Fruit fly (Drosophila melanogaster) whole organism, pupa: ENCODE measurements around the gene meng.
A peak's percentile ranks its signal among the peaks of the same experiment; 100 is the strongest.

ENCODE experiments used
- CG12605 ChIP-seq: fragments of 200-800 bp; sonication (Bioruptor generic); IDR thresholded peaks from 2 replicates; pipeline ENCODE4 v1.3.6; 2022; ENCODE audit warnings: missing biosample characterization, missing genetic modification characterization
- CG14655 ChIP-seq: fragments of 200-800 bp; sonication (Bioruptor generic); optimal IDR thresholded peaks from 3 replicates; lab custom pipeline; 2017; ENCODE audit warnings: mild to moderate bottlenecking, missing biosample characterization, missing genetic modification reagents, missing genetic modification characterization
- CG17806 ChIP-seq: fragments of 200-800 bp; sonication (Bioruptor generic); optimal IDR thresholded peaks from 2 replicates; lab custom pipeline; 2018; ENCODE audit warnings: missing biosample characterization, mild to moderate bottlenecking, missing genetic modification characterization, moderate library complexity
- CG34367 ChIP-seq: fragments of 200-800 bp; sonication (Bioruptor generic); optimal IDR thresholded peaks from 2 replicates; lab custom pipeline; 2018; ENCODE audit warnings: missing biosample characterization, mild to moderate bottlenecking, missing genetic modification characterization
- CG8159 ChIP-seq: fragments of 200-800 bp; sonication (Bioruptor generic); optimal IDR thresholded peaks from 3 replicates; lab custom pipeline; 2018; ENCODE audit warnings: missing biosample characterization, mild to moderate bottlenecking, missing genetic modification characterization, moderate library complexity
- CG9948 ChIP-seq: fragments of 200-800 bp; sonication (Bioruptor generic); optimal IDR thresholded peaks from 2 replicates; lab custom pipeline; 2018; ENCODE audit warnings: missing biosample characterization, mild to moderate bottlenecking, missing genetic modification characterization, moderate library complexity
- D1 ChIP-seq: fragments of 200-800 bp; sonication (Bioruptor generic); optimal IDR thresholded peaks from 2 replicates; lab custom pipeline; 2018; ENCODE audit warnings: missing biosample characterization, mild to moderate bottlenecking, missing genetic modification characterization, moderate library complexity
- EcR ChIP-seq: fragments of 200-800 bp; sonication (Bioruptor generic); optimal IDR thresholded peaks from 3 replicates; lab custom pipeline; 2019; ENCODE audit warnings: missing biosample characterization, missing genetic modification characterization, mild to moderate bottlenecking, moderate library complexity, missing genetic modification reagents
- Ets98B ChIP-seq: fragments of 200-800 bp; sonication (Bioruptor generic); IDR thresholded peaks from 2 replicates; pipeline ENCODE4 v1.3.6; 2022; ENCODE audit warnings: missing biosample characterization, missing genetic modification characterization
- Pif1A ChIP-seq: fragments of 200-800 bp; sonication (Bioruptor generic); optimal IDR thresholded peaks from 3 replicates; lab custom pipeline; 2016; ENCODE audit warnings: missing biosample characterization, missing genetic modification characterization
- Pif1B ChIP-seq: fragments of 200-800 bp; sonication (Bioruptor generic); optimal IDR thresholded peaks from 3 replicates; lab custom pipeline; 2016; ENCODE audit warnings: missing biosample characterization, missing genetic modification characterization
- Snoo ChIP-seq: fragments of 200-800 bp; sonication (Bioruptor generic); optimal IDR thresholded peaks from 3 replicates; lab custom pipeline; 2017; ENCODE audit warnings: missing biosample characterization, mild to moderate bottlenecking, missing genetic modification characterization, inconsistent platforms
- fd96Ca ChIP-seq: fragments of 200-800 bp; sonication (Bioruptor generic); IDR thresholded peaks from 3 replicates; pipeline ENCODE4 v1.3.6; 2022; ENCODE audit warnings: missing biosample characterization, missing genetic modification characterization
- rn ChIP-seq: fragments of 200-800 bp; sonication (Bioruptor generic); IDR thresholded peaks from 2 replicates; pipeline ENCODE4 v1.3.6; 2022; ENCODE audit warnings: missing biosample characterization, missing genetic modification characterization

DNA sequence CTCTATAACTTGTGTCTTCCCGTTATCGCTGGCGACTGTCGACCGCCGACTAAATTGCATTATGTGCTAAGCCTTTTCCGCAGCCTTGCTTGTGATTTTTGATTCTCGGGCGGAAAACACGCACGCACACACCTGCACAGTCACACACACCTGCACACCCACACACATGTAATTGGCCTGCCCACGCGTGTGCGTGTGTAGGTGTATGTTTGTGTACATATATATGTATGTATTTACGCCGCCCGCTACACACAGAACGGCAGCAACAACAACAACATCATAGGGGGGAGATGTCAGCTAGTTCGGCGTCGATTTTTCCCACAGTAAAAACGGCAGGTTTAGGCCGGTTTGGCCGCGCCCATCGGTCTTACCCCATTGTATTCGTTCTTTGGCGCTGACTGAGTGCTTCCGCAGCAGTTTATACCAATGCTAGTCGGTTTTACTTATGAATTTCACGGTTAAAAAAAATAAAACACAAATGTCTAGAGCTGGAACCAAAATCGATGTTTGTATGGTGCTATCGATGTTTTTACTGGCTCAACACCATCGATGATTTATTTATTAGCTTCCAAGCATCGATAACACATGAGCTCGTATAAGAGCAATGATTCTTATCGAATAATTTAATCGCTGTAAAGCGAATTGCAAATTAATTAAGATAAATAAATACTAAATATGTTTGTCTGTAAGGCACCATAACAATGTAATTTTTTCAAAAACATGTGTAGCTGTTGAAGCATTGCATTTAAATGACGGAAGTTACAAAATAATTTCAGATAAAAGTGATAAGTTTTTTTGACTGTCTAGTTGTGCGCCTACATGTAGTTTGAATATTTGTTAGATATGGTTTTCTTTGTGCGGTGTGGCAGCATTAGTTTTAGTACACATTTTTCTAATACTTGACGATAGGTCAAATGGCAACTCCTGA lies 19.2 kb upstream of the meng start, which contains the start of gene homer:
- TF ChIP-seq CG9948 (tag; lab: Kevin White, UChicago) = no peak
- no peak for TF ChIP-seq Ets98B (GFP tag; lab: Robert Waterston, UW)
- no peak for TF ChIP-seq fd96Ca (GFP tag; lab: Robert Waterston, UW)
- no peak for TF ChIP-seq CG8159 (tag; lab: Kevin White, UChicago)
- TF ChIP-seq rn (GFP tag; lab: Robert Waterston, UW) = no peak
- no peak for TF ChIP-seq CG34367 (tag; lab: Kevin White, UChicago)
- TF ChIP-seq Snoo = no peak
- no peak for TF ChIP-seq Pif1B (GFP tag; lab: Kevin White, UChicago)
- TF ChIP-seq D1 (tag; lab: Kevin White, UChicago) = no peak
- TF ChIP-seq CG17806 = no peak
- no peak for TF ChIP-seq Pif1A (GFP tag; lab: Kevin White, UChicago)
- TF ChIP-seq CG14655 (GFP tag; lab: Kevin White, UChicago) = no peak
- TF ChIP-seq CG12605 (GFP tag; lab: Robert Waterston, UW) = no peak
- peak; percentile 9 for TF ChIP-seq EcR (GFP tag; lab: Kevin White, UChicago)
